Worm (Caenorhabditis elegans): ENCODE data around the gene metr-1.

DNA sequence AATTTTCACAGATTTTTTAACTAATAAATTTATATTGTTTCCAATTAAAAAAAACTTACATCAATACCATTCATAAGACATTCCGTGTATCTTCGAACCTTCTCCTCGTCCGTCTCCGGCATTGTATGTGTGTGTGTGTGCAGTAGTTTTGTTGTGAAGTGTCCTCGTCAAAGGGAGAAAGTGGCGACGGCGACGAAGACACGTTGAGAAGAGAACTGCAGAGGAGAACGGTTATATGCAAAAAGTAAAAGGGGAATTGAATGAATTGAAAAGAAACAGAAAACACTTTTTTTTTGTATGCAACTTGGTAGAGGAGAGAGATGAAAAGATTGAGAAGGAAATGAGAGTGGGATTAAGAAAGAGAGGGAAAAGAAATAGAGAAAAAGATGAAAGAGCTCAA is 19.1 kb downstream of the metr-1 start:
- TF ChIP-seq ztf-23 (GFP tag; IDR thresholded peaks at IDR 0.05) (no peak), tab-1 (GFP tag; IDR thresholded peaks at IDR 0.05) (no peak), klf-2 (GFP tag; conservative IDR thresholded peaks at IDR 0.05) (no peak), ztf-29 (GFP tag; IDR thresholded peaks at IDR 0.05) (no peak), med-1 (GFP tag; optimal IDR thresholded peaks at IDR 0.05; ENCODE audit: insufficient read depth) (no peak)

All from whole organism, midembryonic.